Worm (Caenorhabditis elegans) whole organism, late embryonic: ENCODE measurements around the gene F25B4.4.

Experiments
- C08G9.2 ChIP-seq: sonication (generic microtip); optimal IDR thresholded peaks from 2 replicates; lab custom pipeline; 2016; ENCODE audit warnings: mild to moderate bottlenecking, missing genetic modification characterization, moderate library complexity, missing compliant biosample characterization
- K09A11.1 ChIP-seq: sonication (generic microtip); optimal IDR thresholded peaks from 2 replicates; lab custom pipeline; 2017; ENCODE audit warnings: antibody characterized with exemption, mild to moderate bottlenecking, missing genetic modification characterization, missing compliant biosample characterization; ENCODE audit not compliant: insufficient read depth
- Y22D7AL.16 ChIP-seq: sonication (generic microtip); optimal IDR thresholded peaks from 2 replicates; lab custom pipeline; 2016; ENCODE audit warnings: missing genetic modification characterization, missing compliant biosample characterization
- ahr-1 ChIP-seq: sonication (generic microtip); optimal IDR thresholded peaks from 2 replicates; lab custom pipeline; 2016; ENCODE audit warnings: missing genetic modification characterization, missing compliant biosample characterization
- ama-1 ChIP-seq: fragments of 150-350 bp; optimal IDR thresholded peaks from 2 replicates; lab custom pipeline; 2014
- ceh-2 ChIP-seq: sonication (generic microtip); optimal IDR thresholded peaks from 2 replicates; lab custom pipeline; 2016; ENCODE audit warnings: missing genotype, missing genetic modification characterization, missing compliant biosample characterization
- ceh-22 ChIP-seq: sonication (generic microtip); optimal IDR thresholded peaks from 2 replicates; lab custom pipeline; 2017; ENCODE audit warnings: missing biosample characterization, missing genetic modification characterization
- ceh-30 ChIP-seq: fragments of 150-350 bp; optimal IDR thresholded peaks from 2 replicates; lab custom pipeline; 2014; ENCODE audit warnings: missing biosample characterization, missing genetic modification characterization
- ceh-31 ChIP-seq: sonication (generic microtip); optimal IDR thresholded peaks from 2 replicates; lab custom pipeline; 2016; ENCODE audit warnings: missing genetic modification characterization, missing compliant biosample characterization
- ceh-45 ChIP-seq: fragments of 200-800 bp; sonication (Bioruptor generic); IDR thresholded peaks from 2 replicates; pipeline ENCODE4 v1.3.6; 2022; ENCODE audit warnings: missing genetic modification reagents, missing genetic modification characterization, missing compliant biosample characterization
- ceh-48 ChIP-seq: sonication (generic microtip); optimal IDR thresholded peaks from 2 replicates; lab custom pipeline; 2016; ENCODE audit warnings: missing genetic modification characterization, inconsistent platforms, missing compliant biosample characterization
- ceh-6 ChIP-seq: fragments of 200-800 bp; sonication (Bioruptor generic); optimal IDR thresholded peaks from 2 replicates; lab custom pipeline; 2018; ENCODE audit warnings: mild to moderate bottlenecking, missing genetic modification characterization, missing compliant biosample characterization
- ceh-9 ChIP-seq: sonication (generic microtip); optimal IDR thresholded peaks from 2 replicates; lab custom pipeline; 2016; ENCODE audit warnings: mild to moderate bottlenecking, missing genetic modification characterization, inconsistent platforms, missing compliant biosample characterization
- dmd-4 ChIP-seq: sonication (generic microtip); optimal IDR thresholded peaks from 2 replicates; lab custom pipeline; 2016; ENCODE audit warnings: borderline replicate concordance, missing genetic modification characterization, missing compliant biosample characterization
- elt-2 ChIP-seq: sonication (generic microtip); optimal IDR thresholded peaks from 2 replicates; lab custom pipeline; 2016; ENCODE audit warnings: missing genetic modification reagents, missing genetic modification characterization, missing compliant biosample characterization
- ets-4 ChIP-seq: sonication (generic microtip); optimal IDR thresholded peaks from 2 replicates; lab custom pipeline; 2016; ENCODE audit warnings: missing genetic modification characterization, missing compliant biosample characterization
- fkh-6 ChIP-seq: sonication (generic microtip); optimal IDR thresholded peaks from 2 replicates; lab custom pipeline; 2016; ENCODE audit warnings: missing genetic modification characterization, missing compliant biosample characterization
- hlh-13 ChIP-seq: fragments of 200-800 bp; sonication (Bioruptor generic); optimal IDR thresholded peaks from 2 replicates; lab custom pipeline; 2018; ENCODE audit warnings: mild to moderate bottlenecking, missing genetic modification characterization, missing compliant biosample characterization
- hlh-6 ChIP-seq: sonication (generic microtip); optimal IDR thresholded peaks from 2 replicates; lab custom pipeline; 2016; ENCODE audit warnings: missing genotype, missing genetic modification characterization, missing compliant biosample characterization
- hlh-8 ChIP-seq: sonication (generic microtip); optimal IDR thresholded peaks from 2 replicates; lab custom pipeline; 2016; ENCODE audit warnings: missing genotype, missing genetic modification characterization, missing compliant biosample characterization
- mec-3 ChIP-seq: sonication (generic microtip); optimal IDR thresholded peaks from 2 replicates; lab custom pipeline; 2016; ENCODE audit warnings: borderline replicate concordance, missing genetic modification characterization, missing compliant biosample characterization
- nfya-1 ChIP-seq: sonication (generic microtip); optimal IDR thresholded peaks from 2 replicates; lab custom pipeline; 2017; ENCODE audit warnings: missing genetic modification characterization, mild to moderate bottlenecking, missing compliant biosample characterization, antibody characterized with exemption, moderate library complexity
- nhr-11 ChIP-seq: fragments of 150-350 bp; optimal IDR thresholded peaks from 2 replicates; lab custom pipeline; 2014; ENCODE audit warnings: missing biosample characterization, missing genetic modification characterization
- odd-2 ChIP-seq: sonication (generic microtip); optimal IDR thresholded peaks from 2 replicates; lab custom pipeline; 2017; ENCODE audit warnings: antibody characterized with exemption, mild to moderate bottlenecking, missing genetic modification characterization, missing compliant biosample characterization
- pax-1 ChIP-seq: fragments of 150-350 bp; optimal IDR thresholded peaks from 2 replicates; lab custom pipeline; 2014; ENCODE audit warnings: missing biosample characterization, missing genetic modification characterization
- pha-2 ChIP-seq: sonication (generic microtip); optimal IDR thresholded peaks from 2 replicates; lab custom pipeline; 2017; ENCODE audit warnings: mild to moderate bottlenecking, missing genetic modification characterization, missing compliant biosample characterization
- pha-4 ChIP-seq: fragments of 150-350 bp; optimal IDR thresholded peaks from 2 replicates; lab custom pipeline; 2018; ENCODE audit warnings: missing biosample characterization, missing genetic modification reagents, missing genetic modification characterization
- pqm-1 ChIP-seq: sonication (generic microtip); optimal IDR thresholded peaks from 2 replicates; lab custom pipeline; 2016; ENCODE audit warnings: missing genetic modification characterization, missing compliant biosample characterization
- ref-2 ChIP-seq: sonication (generic microtip); optimal IDR thresholded peaks from 2 replicates; lab custom pipeline; 2016; ENCODE audit warnings: missing genetic modification characterization, missing compliant biosample characterization
- rnt-1 ChIP-seq: sonication (generic microtip); optimal IDR thresholded peaks from 2 replicates; lab custom pipeline; 2016; ENCODE audit warnings: missing genetic modification characterization, missing compliant biosample characterization
- sdc-2 ChIP-seq: sonication (generic microtip); optimal IDR thresholded peaks from 2 replicates; lab custom pipeline; 2016; ENCODE audit warnings: missing genotype, missing genetic modification characterization, missing compliant biosample characterization
- sox-2 ChIP-seq: fragments of 200-800 bp; sonication (Bioruptor generic); IDR thresholded peaks from 2 replicates; pipeline ENCODE4 v1.3.6; 2022; ENCODE audit warnings: missing genetic modification reagents, missing genetic modification characterization, missing compliant biosample characterization
- syd-9 ChIP-seq: sonication (generic microtip); optimal IDR thresholded peaks from 2 replicates; lab custom pipeline; 2016; ENCODE audit warnings: mild to moderate bottlenecking, missing genetic modification characterization, moderate library complexity, missing compliant biosample characterization
- tbx-2 ChIP-seq: sonication (generic microtip); optimal IDR thresholded peaks from 2 replicates; lab custom pipeline; 2016; ENCODE audit warnings: missing genetic modification characterization, missing compliant biosample characterization
- ttx-3 ChIP-seq: sonication (generic microtip); optimal IDR thresholded peaks from 2 replicates; lab custom pipeline; 2016; ENCODE audit warnings: missing genetic modification reagents, missing genetic modification characterization, missing compliant biosample characterization
- unc-42 ChIP-seq: sonication (generic microtip); optimal IDR thresholded peaks from 2 replicates; lab custom pipeline; 2016; ENCODE audit warnings: missing genotype, missing genetic modification characterization, missing compliant biosample characterization
- unc-55 ChIP-seq: sonication (generic microtip); optimal IDR thresholded peaks from 2 replicates; lab custom pipeline; 2017; ENCODE audit warnings: missing biosample characterization, missing genetic modification reagents, missing genetic modification characterization
- ztf-16 ChIP-seq: sonication (generic microtip); optimal IDR thresholded peaks from 2 replicates; lab custom pipeline; 2017; ENCODE audit warnings: missing genetic modification characterization, missing compliant biosample characterization

F25B4.4 gene

DNA sequence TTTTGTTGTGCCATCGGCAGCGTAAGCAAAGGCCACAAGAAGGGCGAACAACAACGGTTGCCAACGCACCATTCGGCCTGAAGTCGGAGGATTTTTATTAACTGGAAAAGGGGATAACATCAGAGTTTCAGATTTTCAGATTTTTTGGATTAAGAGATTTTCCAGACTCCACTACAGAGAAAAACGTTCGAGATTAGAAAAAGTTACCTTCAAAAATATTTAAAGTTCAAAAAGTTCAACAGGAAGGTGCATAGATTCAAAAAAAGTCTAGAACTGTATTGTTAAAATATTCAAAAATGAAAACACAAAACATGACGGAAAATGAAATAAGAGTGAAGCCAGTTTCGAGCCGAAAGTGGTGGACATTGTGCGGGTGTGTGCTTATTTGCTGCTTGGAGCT, 8.7 kb upstream of the F25B4.4 start, which contains the start of gene pqn-13:
Gene pqn-13 (minus strand): TSS at position 101 of the 400 bp plus-strand sequence.
- no peak for TF ChIP-seq unc-55 (GFP tag; lab: Kevin White, UChicago)
- TF ChIP-seq ceh-22: no peak
- no peak for TF ChIP-seq ama-1 (lab: Kevin White, UChicago)
- no peak for TF ChIP-seq mec-3
- TF ChIP-seq ahr-1 (tag; lab: Kevin White, UChicago): no peak
- TF ChIP-seq ceh-31: no peak

- TF ChIP-seq elt-2 (tag; lab: Kevin White, UChicago): peak; percentile 4
- TF ChIP-seq pha-2 (tag; lab: Kevin White, UChicago): peak; percentile 3
- no peak for TF ChIP-seq ets-4 (tag; lab: Kevin White, UChicago)
Observed at ce11 chrV:5677947-5678346, 6.7 kb upstream of the F25B4.4 start.

DNA sequence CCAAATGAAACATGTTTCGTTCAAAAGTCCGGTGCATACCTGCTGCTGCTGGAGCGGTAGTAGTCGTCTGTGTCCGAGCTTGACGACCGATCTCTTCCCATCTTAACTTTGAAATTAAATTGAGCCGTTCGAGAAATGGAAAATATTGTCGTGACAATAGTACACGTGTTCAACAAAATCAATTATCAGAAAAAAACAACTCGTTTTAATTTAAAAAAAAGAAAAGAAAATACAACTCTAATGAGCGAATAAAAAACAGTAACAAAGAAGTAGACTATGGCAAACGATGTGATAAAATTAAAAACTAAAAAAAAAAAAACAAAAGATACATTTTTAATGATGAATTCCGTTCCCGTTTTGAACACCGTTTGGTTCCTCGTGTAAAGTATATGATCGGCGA, 2.1 kb upstream of the F25B4.4 start, which contains the start of gene prp-39:
Gene prp-39 (minus strand): TSS at position 101 of the 400 bp plus-strand sequence.
- TF ChIP-seq sdc-2 (tag; lab: Kevin White, UChicago): no peak
- no peak for TF ChIP-seq ama-1 (lab: Kevin White, UChicago)
- no peak for TF ChIP-seq ref-2
- TF ChIP-seq nhr-11 (tag; lab: Kevin White, UChicago): no peak
- no peak for TF ChIP-seq nfya-1
- TF ChIP-seq pqm-1 (tag; lab: Kevin White, UChicago): no peak
- TF ChIP-seq ztf-16 (tag; lab: Kevin White, UChicago): no peak
- no peak for TF ChIP-seq K09A11.1 (tag; lab: Kevin White, UChicago)
- no peak for TF ChIP-seq pax-1 (tag; lab: Kevin White, UChicago)
- TF ChIP-seq ceh-31: no peak
- no peak for TF ChIP-seq sox-2 (GFP tag; lab: Robert Waterston, UW)
- TF ChIP-seq ceh-6 (GFP tag; lab: Kevin White, UChicago): no peak
- TF ChIP-seq elt-2 (tag; lab: Kevin White, UChicago): no peak
- TF ChIP-seq pha-4 (tag; lab: Kevin White, UChicago): no peak
- TF ChIP-seq odd-2: no peak
- no peak for TF ChIP-seq fkh-6 (tag; lab: Kevin White, UChicago)
- no peak for TF ChIP-seq ttx-3 (tag; lab: Kevin White, UChicago)
- TF ChIP-seq unc-42 (tag; lab: Kevin White, UChicago): no peak

DNA sequence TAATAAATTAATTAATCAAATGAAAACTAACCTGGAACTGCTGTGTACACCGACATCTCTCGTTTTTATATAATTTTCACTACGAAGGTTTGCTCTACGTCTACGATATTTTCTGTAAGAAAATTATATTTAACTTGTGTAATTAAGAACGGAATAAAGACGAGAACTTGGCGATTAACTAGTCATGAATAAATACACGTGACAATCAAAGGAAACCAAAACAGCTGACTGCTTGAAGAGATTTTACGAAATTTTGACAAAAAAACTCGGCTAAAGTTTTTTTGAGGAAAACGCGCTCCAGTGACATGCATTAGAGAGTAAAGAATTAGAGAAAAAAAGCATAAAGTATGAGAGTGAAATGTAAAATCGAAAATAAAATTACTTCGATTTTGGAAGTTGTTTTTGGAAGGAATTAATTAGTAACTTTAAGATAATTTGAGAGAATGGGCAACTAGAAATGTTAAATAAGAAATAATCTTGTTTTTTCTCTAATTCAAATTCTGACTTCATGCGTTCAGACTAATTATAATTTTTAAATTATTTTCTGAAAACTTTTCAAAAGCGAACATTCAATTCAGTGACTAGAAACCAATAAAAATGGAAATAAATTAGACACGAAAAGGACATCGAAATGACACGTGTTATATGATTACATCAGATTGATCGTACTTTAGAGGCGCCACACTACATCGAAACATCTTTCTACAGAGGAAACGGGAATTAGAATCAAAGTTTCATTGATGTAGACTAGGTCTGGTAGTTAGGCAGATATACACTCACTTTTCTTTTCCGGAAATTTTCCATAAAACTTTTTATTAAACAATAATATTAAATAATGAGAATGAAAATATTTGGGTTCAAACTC, 2.7 kb downstream of the F25B4.4 start, which contains the start of gene F25B4.7:
Gene F25B4.7 (minus strand): TSS at position 112 of the 865 bp plus-strand sequence.
- TF ChIP-seq ceh-22 (no peak), hlh-8 (no peak), unc-42 (tag; lab: Kevin White, UChicago) (peak; percentile 11), hlh-13 (GFP tag; lab: Kevin White, UChicago) (no peak)
- TF ChIP-seq, all 69 proteins: peak for 1

DNA sequence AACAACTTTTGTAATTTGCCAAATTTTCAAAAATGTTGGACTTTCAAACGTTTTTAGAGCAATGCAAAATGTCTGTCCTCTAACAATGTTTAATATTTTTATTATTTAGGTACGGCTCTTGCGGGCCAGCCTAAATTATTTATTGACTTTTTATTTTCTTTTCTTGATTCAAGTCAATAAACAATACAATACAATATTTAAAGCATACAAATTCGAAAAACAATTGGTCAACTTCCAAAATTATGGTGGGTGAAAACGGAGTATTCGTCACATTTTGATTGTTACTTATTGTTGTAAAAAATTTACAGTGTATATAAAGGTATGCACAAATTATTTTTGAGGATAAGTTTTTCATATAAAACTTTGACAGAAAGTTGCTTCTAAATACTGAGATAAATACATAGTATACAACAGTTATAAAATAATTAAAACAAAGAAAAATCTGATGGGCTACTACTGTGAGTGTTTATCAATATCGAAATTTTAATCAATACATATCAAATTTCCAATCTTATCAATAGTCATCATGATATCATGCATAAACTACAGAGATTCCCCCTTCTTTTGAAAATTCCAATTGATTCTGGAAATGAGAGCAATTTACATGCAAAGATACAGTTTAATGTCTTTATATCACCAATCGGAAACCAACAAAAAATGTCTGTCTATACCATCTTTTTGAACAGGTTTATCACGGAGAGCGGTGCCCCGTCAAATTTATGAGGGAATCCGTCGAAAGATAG, 7.2 kb downstream of the F25B4.4 start, which contains the start of gene F25B4.8:
Gene F25B4.8 (minus strand): TSS at position 51 of the 743 bp plus-strand sequence.
- no peak for TF ChIP-seq syd-9 (tag; lab: Kevin White, UChicago)
- no peak for TF ChIP-seq ceh-48
- TF ChIP-seq tbx-2 (tag; lab: Kevin White, UChicago): no peak
- no peak for TF ChIP-seq C08G9.2 (tag; lab: Kevin White, UChicago)
- TF ChIP-seq Y22D7AL.16 (tag; lab: Kevin White, UChicago): no peak
- no peak for TF ChIP-seq ceh-2 (tag; lab: Kevin White, UChicago)
- no peak for TF ChIP-seq ceh-45 (GFP tag; lab: Robert Waterston, UW)
- no peak for TF ChIP-seq ttx-3 (tag; lab: Kevin White, UChicago)
- no peak for TF ChIP-seq ceh-22
- TF ChIP-seq rnt-1 (tag; lab: Kevin White, UChicago): no peak
- TF ChIP-seq hlh-6 (tag; lab: Kevin White, UChicago): no peak
- TF ChIP-seq nfya-1: no peak
- no peak for TF ChIP-seq K09A11.1 (tag; lab: Kevin White, UChicago)
- no peak for TF ChIP-seq ceh-9 (tag; lab: Kevin White, UChicago)
- TF ChIP-seq ceh-30 (tag; lab: Kevin White, UChicago): no peak
- TF ChIP-seq dmd-4 (tag; lab: Kevin White, UChicago): no peak
- TF ChIP-seq sdc-2 (tag; lab: Kevin White, UChicago): no peak
- TF ChIP-seq, all 69 proteins: peak for 0
